Worm (Caenorhabditis elegans) whole organism, young adult: ENCODE results near the gene fat-1.
A peak's percentile ranks its signal among the peaks of the same experiment; 100 is the strongest.

Experiments used
- B0019.2 ChIP-seq: fragments of 200-800 bp; sonication (Bioruptor generic); conservative IDR thresholded peaks from 2 replicates; pipeline ENCODE4 v1.3.6; 2022; ENCODE audit warnings: missing genetic modification reagents, missing genetic modification characterization, missing compliant biosample characterization
- B0035.1 ChIP-seq: sonication (generic microtip); optimal IDR thresholded peaks from 2 replicates; lab custom pipeline; 2016; ENCODE audit warnings: missing genetic modification characterization, mild to moderate bottlenecking, missing compliant biosample characterization, missing genotype, missing genetic modification reagents
- B0336.3 ChIP-seq: fragments of 200-800 bp; sonication (Bioruptor generic); IDR thresholded peaks from 2 replicates; pipeline ENCODE4 v1.3.6; 2022; ENCODE audit warnings: missing genetic modification characterization, missing compliant biosample characterization
- D2030.7 ChIP-seq: fragments of 200-800 bp; sonication (Bioruptor generic); IDR thresholded peaks from 2 replicates; pipeline ENCODE4 v1.3.6; 2022; ENCODE audit warnings: missing genetic modification reagents, missing genetic modification characterization, missing compliant biosample characterization
- F22D6.2 ChIP-seq: sonication (generic microtip); optimal IDR thresholded peaks from 2 replicates; lab custom pipeline; 2016; ENCODE audit warnings: mild to moderate bottlenecking, missing genetic modification characterization, missing compliant biosample characterization
- F23B12.7 ChIP-seq: sonication (generic microtip); optimal IDR thresholded peaks from 2 replicates; lab custom pipeline; 2017; ENCODE audit warnings: missing genetic modification characterization, mild to moderate bottlenecking, missing compliant biosample characterization, antibody characterized with exemption, moderate library complexity; ENCODE audit not compliant: insufficient read depth
- F33H1.4 ChIP-seq: fragments of 200-800 bp; sonication (Bioruptor generic); IDR thresholded peaks from 2 replicates; pipeline ENCODE4 v1.3.6; 2022; ENCODE audit warnings: missing genetic modification reagents, missing genetic modification characterization, missing compliant biosample characterization
- F37B4.10 ChIP-seq: fragments of 200-800 bp; sonication (Bioruptor generic); IDR thresholded peaks from 2 replicates; pipeline ENCODE4 v1.3.6; 2022; ENCODE audit warnings: missing genetic modification characterization, missing compliant biosample characterization
- T07F8.4 ChIP-seq: sonication (generic microtip); optimal IDR thresholded peaks from 2 replicates; lab custom pipeline; 2016; ENCODE audit warnings: mild to moderate bottlenecking, missing genetic modification characterization, moderate library complexity, missing compliant biosample characterization
- Y53G8AR.9 ChIP-seq: fragments of 200-800 bp; sonication (Bioruptor generic); conservative IDR thresholded peaks from 2 replicates; pipeline ENCODE4 v1.3.6; 2022; ENCODE audit warnings: missing genetic modification reagents, missing genetic modification characterization, missing compliant biosample characterization
- Y95B8A.8 ChIP-seq: fragments of 200-800 bp; sonication (Bioruptor generic); IDR thresholded peaks from 2 replicates; pipeline ENCODE4 v1.3.6; 2022; ENCODE audit warnings: missing genetic modification reagents, missing genetic modification characterization, missing compliant biosample characterization
- athp-1 ChIP-seq: sonication (generic microtip); optimal IDR thresholded peaks from 2 replicates; lab custom pipeline; 2017; ENCODE audit warnings: mild to moderate bottlenecking, missing genetic modification characterization, missing compliant biosample characterization
- bed-2 ChIP-seq: fragments of 200-800 bp; sonication (Bioruptor generic); IDR thresholded peaks from 2 replicates; pipeline ENCODE4 v1.3.6; 2022; ENCODE audit warnings: missing genetic modification reagents, missing genetic modification characterization, missing compliant biosample characterization
- cebp-1 ChIP-seq, 2 experiments: fragments of 200-800 bp in 1 of 2; sonication (Bioruptor generic) in 1 of 2; sonication (generic microtip) in 1 of 2; IDR thresholded peaks in 1 of 2; optimal IDR thresholded peaks in 1 of 2; 2 replicates each; pipeline versions ENCODE4 v1.3.6 to Lab custom; 2017 to 2022; ENCODE audit warnings: missing compliant biosample characterization in 2 of 2, missing genetic modification characterization in 2 of 2, mild to moderate bottlenecking in 1 of 2, missing genetic modification reagents in 1 of 2, moderate library complexity in 1 of 2
- ceh-91 ChIP-seq: fragments of 200-800 bp; sonication (Bioruptor generic); IDR thresholded peaks from 2 replicates; pipeline ENCODE4 v1.3.6; 2022; ENCODE audit warnings: missing genetic modification reagents, missing genetic modification characterization, missing compliant biosample characterization
- efl-1 ChIP-seq: fragments of 150-350 bp; optimal IDR thresholded peaks from 2 replicates; lab custom pipeline; 2014; ENCODE audit warnings: missing biosample characterization, missing genetic modification reagents, missing genetic modification characterization
- egrh-3 ChIP-seq: fragments of 200-800 bp; sonication (Bioruptor generic); IDR thresholded peaks from 2 replicates; pipeline ENCODE4 v1.3.6; 2022; ENCODE audit warnings: missing genetic modification reagents, missing genetic modification characterization, missing compliant biosample characterization
- ekl-4 ChIP-seq: fragments of 200-800 bp; sonication (Bioruptor generic); IDR thresholded peaks from 2 replicates; pipeline ENCODE4 v1.3.6; 2022; ENCODE audit warnings: missing genetic modification reagents, missing genetic modification characterization, missing compliant biosample characterization
- hsf-1 ChIP-seq: fragments of 200-800 bp; sonication (Bioruptor generic); IDR thresholded peaks from 2 replicates; pipeline ENCODE4 v1.3.6; 2022; ENCODE audit warnings: missing genetic modification reagents, missing genetic modification characterization, missing compliant biosample characterization
- lin-26 ChIP-seq: fragments of 200-800 bp; sonication (Bioruptor generic); IDR thresholded peaks from 2 replicates; pipeline ENCODE4 v1.3.6; 2022; ENCODE audit warnings: missing genetic modification reagents, missing genetic modification characterization, missing compliant biosample characterization
- lin-35 ChIP-seq, 3 experiments: fragments of 150-350 bp in 2 of 3; sonication (generic microtip) in 1 of 3; optimal IDR thresholded peaks; 2 replicates each; lab custom pipeline; 2014 to 2018; ENCODE audit warnings: missing biosample characterization in 3 of 3, missing genetic modification characterization in 3 of 3, missing genetic modification reagents in 3 of 3
- lir-1 ChIP-seq: fragments of 200-800 bp; sonication (Bioruptor generic); conservative IDR thresholded peaks from 2 replicates; pipeline ENCODE4 v1.3.6; 2022; ENCODE audit warnings: missing genetic modification reagents, missing genetic modification characterization, missing compliant biosample characterization
- lsl-1 ChIP-seq: fragments of 200-800 bp; sonication (Bioruptor generic); optimal IDR thresholded peaks from 2 replicates; lab custom pipeline; 2018; ENCODE audit warnings: mild to moderate bottlenecking, missing genetic modification characterization, moderate library complexity, missing compliant biosample characterization
- lsy-27 ChIP-seq: sonication (generic microtip); optimal IDR thresholded peaks from 2 replicates; lab custom pipeline; 2017; ENCODE audit warnings: missing genetic modification characterization, mild to moderate bottlenecking, missing compliant biosample characterization, antibody characterized with exemption, missing genotype, borderline replicate concordance; ENCODE audit not compliant: insufficient read depth
- madf-3 ChIP-seq: fragments of 200-800 bp; sonication (Bioruptor generic); IDR thresholded peaks from 2 replicates; pipeline ENCODE4 v1.3.6; 2022; ENCODE audit warnings: missing genetic modification reagents, missing genetic modification characterization, missing compliant biosample characterization
- madf-6 ChIP-seq: fragments of 200-800 bp; sonication (Bioruptor generic); IDR thresholded peaks from 2 replicates; pipeline ENCODE4 v1.3.6; 2022; ENCODE audit warnings: missing genetic modification reagents, missing genetic modification characterization, missing compliant biosample characterization
- madf-8 ChIP-seq: fragments of 200-800 bp; sonication (Bioruptor generic); conservative IDR thresholded peaks from 2 replicates; pipeline ENCODE4 v1.3.6; 2022; ENCODE audit warnings: missing genetic modification reagents, missing genetic modification characterization, missing compliant biosample characterization
- mes-4 ChIP-seq: sonication (generic microtip); optimal IDR thresholded peaks from 2 replicates; lab custom pipeline; 2016; ENCODE audit warnings: missing genotype, missing genetic modification characterization, missing compliant biosample characterization
- nfya-1 ChIP-seq: sonication (generic microtip); optimal IDR thresholded peaks from 2 replicates; lab custom pipeline; 2017; ENCODE audit warnings: antibody characterized with exemption, missing compliant biosample characterization, missing genetic modification characterization, borderline replicate concordance; ENCODE audit not compliant: insufficient read depth
- pha-4 ChIP-seq: fragments of 150-350 bp; sonication (generic microtip); optimal IDR thresholded peaks from 2 replicates; lab custom pipeline; 2014; ENCODE audit warnings: missing biosample characterization, missing genetic modification reagents, missing genetic modification characterization
- rcor-1 ChIP-seq: fragments of 200-800 bp; sonication (Bioruptor generic); IDR thresholded peaks from 2 replicates; pipeline ENCODE4 v1.3.6; 2022; ENCODE audit warnings: missing genetic modification reagents, missing genetic modification characterization, missing compliant biosample characterization
- rpc-1 ChIP-seq, 2 experiments: fragments of 150-350 bp in 1 of 2; sonication (generic microtip) in 1 of 2; optimal IDR thresholded peaks; 2 replicates each; lab custom pipeline; 2014 to 2018; ENCODE audit warnings: missing biosample characterization in 1 of 2, missing genetic modification characterization in 1 of 2, missing genetic modification reagents in 1 of 2, missing genotype in 1 of 2
- sea-2 ChIP-seq: fragments of 200-800 bp; sonication (Bioruptor generic); IDR thresholded peaks from 2 replicates; pipeline ENCODE4 v1.3.6; 2022; ENCODE audit warnings: missing genetic modification characterization, missing compliant biosample characterization
- snpc-1.1 ChIP-seq: sonication (generic microtip); optimal IDR thresholded peaks from 2 replicates; lab custom pipeline; 2017; ENCODE audit warnings: missing genetic modification characterization, mild to moderate bottlenecking, missing compliant biosample characterization, antibody characterized with exemption, moderate library complexity, missing genotype, missing genetic modification reagents; ENCODE audit not compliant: insufficient read depth
- snpc-1.3 ChIP-seq: sonication (generic microtip); optimal IDR thresholded peaks from 2 replicates; lab custom pipeline; 2017; ENCODE audit warnings: missing genetic modification characterization, mild to moderate bottlenecking, missing compliant biosample characterization, antibody characterized with exemption, moderate library complexity, missing genotype, missing genetic modification reagents; ENCODE audit not compliant: insufficient read depth
- snpc-3.4 ChIP-seq: sonication (generic microtip); optimal IDR thresholded peaks from 2 replicates; lab custom pipeline; 2017; ENCODE audit warnings: missing genetic modification characterization, mild to moderate bottlenecking, missing compliant biosample characterization, antibody characterized with exemption, moderate library complexity, missing genotype, missing genetic modification reagents
- tbx-9 ChIP-seq: sonication (generic microtip); optimal IDR thresholded peaks from 2 replicates; lab custom pipeline; 2016; ENCODE audit warnings: borderline replicate concordance, missing genetic modification characterization, inconsistent platforms, missing compliant biosample characterization
- tlf-1 ChIP-seq: fragments of 200-800 bp; sonication (Bioruptor generic); optimal IDR thresholded peaks from 2 replicates; lab custom pipeline; 2018; ENCODE audit warnings: mild to moderate bottlenecking, missing genetic modification characterization, missing compliant biosample characterization
- unc-62 ChIP-seq: fragments of 150-350 bp; optimal IDR thresholded peaks from 2 replicates; lab custom pipeline; 2014; ENCODE audit warnings: missing biosample characterization, missing genetic modification reagents, missing genetic modification characterization
- xnd-1 ChIP-seq: sonication (generic microtip); optimal IDR thresholded peaks from 2 replicates; lab custom pipeline; 2016; ENCODE audit warnings: missing genotype, missing genetic modification reagents, missing genetic modification characterization, missing compliant biosample characterization
- zfh-2 ChIP-seq: fragments of 200-800 bp; sonication (Bioruptor generic); conservative IDR thresholded peaks from 2 replicates; pipeline ENCODE4 v1.3.6; 2022; ENCODE audit warnings: missing genetic modification reagents, missing genetic modification characterization, missing compliant biosample characterization
- ztf-25 ChIP-seq: fragments of 200-800 bp; sonication (Bioruptor generic); IDR thresholded peaks from 2 replicates; pipeline ENCODE4 v1.3.6; 2022; ENCODE audit warnings: missing genetic modification reagents, missing genetic modification characterization, missing compliant biosample characterization

fat-1 gene

DNA sequence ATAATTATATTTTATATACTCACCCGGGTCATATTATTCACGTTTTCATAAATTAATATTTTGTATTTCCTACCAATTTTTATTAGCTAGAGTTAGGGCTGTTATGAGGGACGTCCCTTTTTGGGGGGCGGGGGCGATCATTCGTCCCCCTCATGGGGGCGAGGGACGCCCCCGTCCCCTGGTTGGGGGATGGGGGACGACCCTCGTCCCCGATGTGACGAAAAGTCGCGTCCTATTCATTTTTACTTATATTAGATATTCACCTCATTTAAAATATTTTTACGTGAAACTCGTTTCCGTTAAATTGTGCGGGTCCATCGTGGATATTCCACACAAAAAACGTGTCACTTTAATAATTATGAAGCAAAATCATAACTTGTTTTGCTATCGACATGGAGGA lies 33.1 kb downstream of the fat-1 start, which contains the start of gene W02A2.12 (continued):
- TF ChIP-seq egrh-3 (peak; percentile 77; the same call in 1 of the 2 replicates), ekl-4 (peak; percentile 47; the same call in 1 of the 2 replicates), F23B12.7 (tag; lab: Kevin White, UChicago) (no peak), sea-2 (no peak), F37B4.10 (no peak), madf-3 (GFP tag; lab: Robert Waterston, UW) (0 out of 2 replicates have a peak, but pooled peaks have one; percentile 25), lin-26 (GFP tag; lab: Robert Waterston, UW) (no peak), snpc-3.4 (tag; lab: Kevin White, UChicago) (no peak), zfh-2 (GFP tag; lab: Robert Waterston, UW) (peak; percentile 80), madf-6 (GFP tag; lab: Robert Waterston, UW) (peak; percentile 42; the same call in 1 of the 2 replicates), nfya-1 (tag; lab: Kevin White, UChicago) (no peak), xnd-1 (tag; lab: Kevin White, UChicago) (no peak), cebp-1 (GFP tag; IDR thresholded peaks at IDR 0.05; lab: Robert Waterston, UW) (no peak), cebp-1 (tag; optimal IDR thresholded peaks at IDR 0.05; lab: Kevin White, UChicago) (peak; percentile 25), lsy-27 (tag; lab: Kevin White, UChicago) (no peak), B0035.1 (tag; lab: Kevin White, UChicago) (no peak)

ce11 chrIV:13353143-13353773 lies 37.8 kb downstream of the fat-1 start, which contains the start of the genes rec-8 and mex-5:
TSS of gene rec-8 (minus strand) at chrIV:13353193.
TSS of gene mex-5 (plus strand) at chrIV:13353723.
- TF ChIP-seq rcor-1 = peak; percentile 28; the same call in 1 of the 2 replicates
- peak; percentile 93 for TF ChIP-seq xnd-1 (tag; lab: Kevin White, UChicago)
- TF ChIP-seq hsf-1 (GFP tag; lab: Robert Waterston, UW) = peak; percentile 96
- TF ChIP-seq lin-35 (GFP tag; optimal IDR thresholded peaks at IDR 0.05; lab: Kevin White, UChicago) = peak in 2 of 3 experiments; percentile 55 to 84
- no peak for TF ChIP-seq F22D6.2 (tag; lab: Kevin White, UChicago)
- peak; percentile 97 for TF ChIP-seq lsl-1 (GFP tag; lab: Kevin White, UChicago)
- TF ChIP-seq madf-3 (GFP tag; lab: Robert Waterston, UW) = 0 out of 2 replicates have a peak, but pooled peaks have one; percentile 29
- TF ChIP-seq madf-8 (GFP tag; lab: Robert Waterston, UW) = peak; percentile 94
- peak; percentile 68; the same call in 1 of the 2 replicates for TF ChIP-seq Y95B8A.8 (GFP tag; lab: Robert Waterston, UW)
- 0 out of 2 replicates have a peak, but pooled peaks have one; percentile 52 for TF ChIP-seq ztf-25 (GFP tag; lab: Robert Waterston, UW)
- peak; percentile 98 for TF ChIP-seq efl-1
- peak; percentile 7; the same call in 1 of the 2 replicates for TF ChIP-seq lir-1 (GFP tag; lab: Robert Waterston, UW)
- TF ChIP-seq ekl-4 = peak; percentile 64; the same call in 1 of the 2 replicates
- no peak for TF ChIP-seq tbx-9 (tag; lab: Kevin White, UChicago)
- no peak for TF ChIP-seq rpc-1 (optimal IDR thresholded peaks at IDR 0.05; lab: Kevin White, UChicago)
- TF ChIP-seq rpc-1 (tag; optimal IDR thresholded peaks at IDR 0.05; lab: Kevin White, UChicago) = peak; percentile 12
- no peak for TF ChIP-seq mes-4 (tag; lab: Kevin White, UChicago)
- TF ChIP-seq madf-6 (GFP tag; lab: Robert Waterston, UW) = peak; percentile 98
- TF ChIP-seq tlf-1 (GFP tag; lab: Kevin White, UChicago) = peak; percentile 85
- peak; percentile 31 for TF ChIP-seq athp-1 (tag; lab: Kevin White, UChicago)
- TF ChIP-seq T07F8.4 = no peak
- no peak for TF ChIP-seq unc-62 (GFP tag; lab: Kevin White, UChicago)
- peak; percentile 89 for TF ChIP-seq D2030.7 (GFP tag; lab: Robert Waterston, UW)
- peak; percentile 97 for TF ChIP-seq snpc-3.4 (tag; lab: Kevin White, UChicago)
- TF ChIP-seq B0019.2 = peak; percentile 84
- TF ChIP-seq bed-2 (GFP tag; lab: Robert Waterston, UW) = no peak
- peak; percentile 98 for TF ChIP-seq F33H1.4 (GFP tag; lab: Robert Waterston, UW)
- TF ChIP-seq snpc-1.3 (tag; lab: Kevin White, UChicago) = peak; percentile 90
- 0 out of 2 replicates have a peak, but pooled peaks have one; percentile 38 for TF ChIP-seq Y53G8AR.9 (GFP tag; lab: Robert Waterston, UW)
- peak; percentile 42; the same call in 1 of the 2 replicates for TF ChIP-seq B0336.3
- TF ChIP-seq snpc-1.1 (tag; lab: Kevin White, UChicago) = peak; percentile 82
- no peak for TF ChIP-seq pha-4 (tag; lab: Kevin White, UChicago)
- peak; percentile 94 for TF ChIP-seq ceh-91 (GFP tag; lab: Robert Waterston, UW)
